Fruit fly (Drosophila melanogaster): Measurements from ENCODE around the gene CG1394.

CG1394 gene

DNA sequence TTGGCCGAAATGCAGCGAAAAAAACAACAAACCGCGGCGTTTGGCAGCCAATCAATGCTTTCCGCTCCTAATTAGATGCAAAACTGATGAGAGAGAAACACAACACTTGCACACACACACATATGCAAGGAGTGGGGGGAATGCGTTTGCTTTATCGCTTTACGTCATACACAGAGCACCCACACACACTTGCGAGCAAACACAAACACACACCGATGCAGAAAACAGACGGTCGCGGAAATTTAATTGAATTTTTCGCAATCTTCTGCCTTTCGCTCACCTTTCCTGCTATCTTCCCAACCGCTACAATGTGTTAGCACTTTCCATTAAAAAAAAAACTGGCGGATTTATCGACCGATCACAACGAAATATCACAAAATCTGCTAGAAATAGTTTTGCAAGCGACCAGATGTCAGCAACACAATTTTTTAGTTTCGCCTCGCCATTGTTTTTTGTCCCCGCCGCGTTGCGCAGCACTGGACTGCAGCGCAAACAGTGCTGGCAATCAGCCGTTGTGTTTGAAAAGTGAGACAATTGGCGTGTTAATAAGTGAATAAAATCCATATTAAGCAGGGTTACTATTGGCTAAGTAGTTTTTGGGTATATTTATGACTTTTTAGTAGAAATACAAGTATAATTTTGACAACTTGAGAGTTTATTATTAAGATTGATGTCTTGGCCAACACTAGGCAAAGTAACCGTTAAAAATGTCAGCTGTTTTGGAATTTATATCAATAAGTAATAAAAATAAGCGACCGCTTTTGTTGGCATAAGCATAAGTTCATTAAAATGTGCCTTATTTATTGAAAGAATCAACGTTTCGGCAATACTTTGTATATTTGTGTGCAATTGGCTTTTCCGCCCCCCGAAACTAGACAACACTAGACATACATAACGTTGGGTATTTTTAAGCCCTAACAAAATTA is 33.6 kb downstream of the CG1394 start, which contains the start of gene Klp10A (continued):
- TF ChIP-seq Atf-2 (GFP tag; optimal IDR thresholded peaks at IDR 0.05): no peak
- TF ChIP-seq CG6791 (GFP tag; IDR thresholded peaks at IDR 0.05; ENCODE audit: partially characterized antibody): no peak
- no peak for TF ChIP-seq CG1792 (GFP tag; optimal IDR thresholded peaks at IDR 0.05)
- TF ChIP-seq dati (GFP tag; IDR thresholded peaks at IDR 0.05): no peak
- peak; percentile 6 for TF ChIP-seq NfI (GFP tag; optimal IDR thresholded peaks at IDR 0.05)
- TF ChIP-seq HLH54F (GFP tag; optimal IDR thresholded peaks at IDR 0.05): no peak
- TF ChIP-seq Fer3 (tag; optimal IDR thresholded peaks at IDR 0.05): no peak
- TF ChIP-seq CG14965 (GFP tag; optimal IDR thresholded peaks at IDR 0.05; ENCODE audit: borderline replicate concordance): no peak
- TF ChIP-seq CoRest (tag; optimal IDR thresholded peaks at IDR 0.05): peak; percentile 24
- TF ChIP-seq ac (GFP tag; optimal IDR thresholded peaks at IDR 0.05): no peak
- no peak for TF ChIP-seq ind (GFP tag; optimal IDR thresholded peaks at IDR 0.05)
- TF ChIP-seq zen2 (GFP tag; IDR thresholded peaks at IDR 0.05; ENCODE audit: partially characterized antibody): no peak
- 0 out of 4 replicates have a peak, but pooled peaks have one; percentile 47 for TF ChIP-seq chinmo (GFP tag; IDR thresholded peaks at IDR 0.05; ENCODE audit: partially characterized antibody)
- no peak for TF ChIP-seq ems (GFP tag; optimal IDR thresholded peaks at IDR 0.05)
- TF ChIP-seq CG13894 (tag; optimal IDR thresholded peaks at IDR 0.05): no peak
- no peak for TF ChIP-seq Kr (GFP tag; optimal IDR thresholded peaks at IDR 0.05)
- TF ChIP-seq ssp (GFP tag; IDR thresholded peaks at IDR 0.05): no peak
- TF ChIP-seq CG17612 (GFP tag; IDR thresholded peaks at IDR 0.05): no peak
- TF ChIP-seq fd96Cb (tag; optimal IDR thresholded peaks at IDR 0.05): no peak
- TF ChIP-seq jumu (GFP tag; optimal IDR thresholded peaks at IDR 0.05): peak; percentile 3
- TF ChIP-seq CG7271 (tag; optimal IDR thresholded peaks at IDR 0.05): no peak
- no peak for TF ChIP-seq Hr3 (GFP tag; optimal IDR thresholded peaks at IDR 0.05)
- TF ChIP-seq gsb-n (tag; optimal IDR thresholded peaks at IDR 0.05): no peak
- TF ChIP-seq NK7.1 (GFP tag; optimal IDR thresholded peaks at IDR 0.05): no peak
- TF ChIP-seq Asciz (GFP tag; optimal IDR thresholded peaks at IDR 0.05): no peak
- TF ChIP-seq CG17186 (GFP tag; optimal IDR thresholded peaks at IDR 0.05): peak; percentile 47
- TF ChIP-seq fd64A (GFP tag; optimal IDR thresholded peaks at IDR 0.05): no peak
- TF ChIP-seq CG18262 (tag; optimal IDR thresholded peaks at IDR 0.05): no peak
- TF ChIP-seq CG43689 (GFP tag; IDR thresholded peaks at IDR 0.05): no peak
- TF ChIP-seq CG12299 (tag; optimal IDR thresholded peaks at IDR 0.05): no peak
- TF ChIP-seq Dfd (GFP tag; optimal IDR thresholded peaks at IDR 0.05): no peak
- TF ChIP-seq Sox102F (GFP tag; optimal IDR thresholded peaks at IDR 0.05): no peak
- TF ChIP-seq sob (GFP tag; IDR thresholded peaks at IDR 0.05): peak; percentile 43; the same call in 1 of the 2 replicates
- TF ChIP-seq CG16863 (GFP tag; optimal IDR thresholded peaks at IDR 0.05): no peak
- TF ChIP-seq wor (GFP tag; IDR thresholded peaks at IDR 0.05): no peak
- no peak for TF ChIP-seq esg (GFP tag; conservative IDR thresholded peaks at IDR 0.05)
- no peak for TF ChIP-seq grn (GFP tag; optimal IDR thresholded peaks at IDR 0.05)
- TF ChIP-seq E2f2 (GFP tag; IDR thresholded peaks at IDR 0.05): peak; percentile 33
- TF ChIP-seq CG4282 (GFP tag; optimal IDR thresholded peaks at IDR 0.05): no peak
- no peak for TF ChIP-seq gfzf (GFP tag; optimal IDR thresholded peaks at IDR 0.05)
- no peak for TF ChIP-seq CG15269 (tag; optimal IDR thresholded peaks at IDR 0.05)
- TF ChIP-seq nerfin-2 (GFP tag; IDR thresholded peaks at IDR 0.05; ENCODE audit: partially characterized antibody): no peak
- TF ChIP-seq Gsc (GFP tag; IDR thresholded peaks at IDR 0.05): no peak
- TF ChIP-seq Mad (GFP tag; optimal IDR thresholded peaks at IDR 0.05): no peak
- TF ChIP-seq PHDP (tag; optimal IDR thresholded peaks at IDR 0.05): no peak
- no peak for TF ChIP-seq sna (GFP tag; IDR thresholded peaks at IDR 0.05; ENCODE audit: partially characterized antibody)
- no peak for TF ChIP-seq zen (tag; optimal IDR thresholded peaks at IDR 0.05)
- no peak for TF ChIP-seq CG8765 (GFP tag; IDR thresholded peaks at IDR 0.05)
- peak; percentile 24 for TF ChIP-seq pzg (GFP tag; optimal IDR thresholded peaks at IDR 0.05)
